Worm (Caenorhabditis elegans) whole organism, L3 larva: Measurements from ENCODE around the gene K01G5.10.

Source experiments
- R02D3.7 ChIP-seq: fragments of 150-350 bp; optimal IDR thresholded peaks from 2 replicates; lab custom pipeline; 2014; ENCODE audit warnings: missing biosample characterization, missing genetic modification characterization
- ama-1 ChIP-seq: fragments of 150-350 bp; optimal IDR thresholded peaks from 2 replicates; lab custom pipeline; 2018
- elt-2 ChIP-seq: sonication (generic microtip); optimal IDR thresholded peaks from 2 replicates; lab custom pipeline; 2016; ENCODE audit warnings: missing genetic modification reagents, mild to moderate bottlenecking, missing genetic modification characterization, missing compliant biosample characterization
- fos-1 ChIP-seq: fragments of 150-350 bp; optimal IDR thresholded peaks from 2 replicates; lab custom pipeline; 2014; ENCODE audit warnings: missing biosample characterization, missing genetic modification characterization
- lin-15B ChIP-seq: fragments of 150-350 bp; optimal IDR thresholded peaks from 2 replicates; lab custom pipeline; 2014; ENCODE audit warnings: missing biosample characterization, missing genetic modification characterization
- nhr-28 ChIP-seq: fragments of 150-350 bp; optimal IDR thresholded peaks from 2 replicates; lab custom pipeline; 2014; ENCODE audit warnings: missing biosample characterization, missing genetic modification characterization
- nhr-67 ChIP-seq: fragments of 150-350 bp; optimal IDR thresholded peaks from 2 replicates; lab custom pipeline; 2014; ENCODE audit warnings: missing biosample characterization, missing genetic modification characterization
- nhr-76 ChIP-seq: fragments of 150-350 bp; sonication (generic microtip); optimal IDR thresholded peaks from 5 replicates; lab custom pipeline; 2014; ENCODE audit warnings: missing biosample characterization, missing genetic modification characterization
- nhr-77 ChIP-seq: fragments of 150-350 bp; optimal IDR thresholded peaks from 2 replicates; lab custom pipeline; 2014; ENCODE audit warnings: missing biosample characterization, missing genetic modification characterization
- skn-1 ChIP-seq: fragments of 150-350 bp; optimal IDR thresholded peaks from 2 replicates; lab custom pipeline; 2014; ENCODE audit warnings: missing biosample characterization, missing genetic modification characterization
- unc-39 ChIP-seq: sonication (generic microtip); optimal IDR thresholded peaks from 4 replicates; lab custom pipeline; 2017; ENCODE audit warnings: missing biosample characterization, missing genetic modification characterization
- unc-62 ChIP-seq: fragments of 150-350 bp; sonication (generic microtip); optimal IDR thresholded peaks from 4 replicates; lab custom pipeline; 2014; ENCODE audit warnings: missing biosample characterization, missing genetic modification reagents, missing genetic modification characterization
- ztf-11 ChIP-seq: fragments of 150-350 bp; optimal IDR thresholded peaks from 2 replicates; lab custom pipeline; 2014; ENCODE audit warnings: missing biosample characterization, missing genetic modification characterization

DNA sequence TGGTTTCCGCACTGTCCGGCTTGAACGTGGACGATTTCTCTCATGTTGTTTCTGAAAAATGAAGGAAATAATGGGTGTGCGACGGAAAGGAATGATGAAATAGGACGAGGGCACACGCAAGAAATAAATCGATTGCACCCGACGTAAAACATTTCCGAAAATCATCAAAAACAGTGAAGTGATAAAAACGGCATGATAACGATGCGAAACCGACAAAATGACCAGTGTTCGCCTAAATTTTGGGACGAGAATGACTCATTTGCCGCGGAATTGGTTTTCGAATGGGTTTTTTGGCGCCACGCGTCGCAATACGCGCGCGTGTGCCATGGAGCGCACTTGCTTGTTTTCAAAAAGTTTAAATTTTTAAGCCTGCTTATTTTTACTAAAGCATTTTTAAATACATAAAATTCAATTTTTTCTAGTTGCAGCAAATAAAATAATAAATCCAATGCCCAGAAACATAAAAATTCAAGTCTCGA is 15.9 kb downstream of the K01G5.10 start, which contains the start of the genes tbb-1 and rib-2:
- TF ChIP-seq R02D3.7 (tag; lab: Kevin White, UChicago), result peak; percentile 20
- TF ChIP-seq nhr-77 (tag; lab: Kevin White, UChicago), result no peak
- peak; percentile 38 for TF ChIP-seq ama-1 (lab: Kevin White, UChicago)
- TF ChIP-seq skn-1 (tag; lab: Kevin White, UChicago), result peak; percentile 43
- no peak for TF ChIP-seq nhr-67 (tag; lab: Kevin White, UChicago)
- TF ChIP-seq elt-2 (tag; lab: Kevin White, UChicago), result peak; percentile 97
- no peak for TF ChIP-seq unc-39 (tag; lab: Kevin White, UChicago)
- peak; percentile 98 for TF ChIP-seq fos-1
- peak; percentile 93 for TF ChIP-seq lin-15B (tag; lab: Kevin White, UChicago)
- TF ChIP-seq ztf-11, result no peak
- no peak for TF ChIP-seq nhr-28
- TF ChIP-seq nhr-76 (tag; lab: Kevin White, UChicago), result no peak
- no peak for TF ChIP-seq unc-62
